Worm (Caenorhabditis elegans) whole organism, L3 larva: Measurements from ENCODE around the gene dhgd-1.

Experiments used
- ZK546.5 ChIP-seq: sonication (generic microtip); optimal IDR thresholded peaks from 2 replicates; lab custom pipeline; 2017; ENCODE audit warnings: missing biosample characterization, missing genetic modification characterization
- ama-1 ChIP-seq: fragments of 150-350 bp; optimal IDR thresholded peaks from 2 replicates; lab custom pipeline; 2018
- ceh-28 ChIP-seq: fragments of 150-350 bp; optimal IDR thresholded peaks from 2 replicates; lab custom pipeline; 2014; ENCODE audit warnings: missing biosample characterization, missing genetic modification reagents, missing genetic modification characterization
- ceh-82 ChIP-seq: fragments of 150-350 bp; optimal IDR thresholded peaks from 2 replicates; lab custom pipeline; 2014; ENCODE audit warnings: missing biosample characterization, missing genetic modification characterization
- ceh-9 ChIP-seq: sonication (generic microtip); optimal IDR thresholded peaks from 2 replicates; lab custom pipeline; 2018; ENCODE audit warnings: missing biosample characterization, missing genetic modification characterization
- daf-12 ChIP-seq: fragments of 150-350 bp; optimal IDR thresholded peaks from 2 replicates; lab custom pipeline; 2014; ENCODE audit warnings: missing biosample characterization, missing genetic modification reagents, missing genetic modification characterization
- egl-27 ChIP-seq: sonication (generic microtip); optimal IDR thresholded peaks from 4 replicates; lab custom pipeline; 2017; ENCODE audit warnings: missing biosample characterization, missing genetic modification reagents, missing genetic modification characterization
- elt-3 ChIP-seq, 3 experiments: fragments of 150-350 bp in 1 of 3; sonication (generic microtip) in 2 of 3; optimal IDR thresholded peaks; 2 replicates in 2 of 3; 4 replicates in 1 of 3; lab custom pipeline; 2014 to 2017; ENCODE audit warnings: missing biosample characterization in 3 of 3, missing genetic modification characterization in 3 of 3
- eor-1 ChIP-seq, 2 experiments: fragments of 150-350 bp; optimal IDR thresholded peaks; 2 replicates each; lab custom pipeline; 2014 to 2018; ENCODE audit warnings: missing biosample characterization in 2 of 2, missing genetic modification characterization in 2 of 2
- fkh-10 ChIP-seq: sonication (generic microtip); optimal IDR thresholded peaks from 2 replicates; lab custom pipeline; 2017; ENCODE audit warnings: missing biosample characterization, missing genetic modification reagents, missing genetic modification characterization
- fkh-2 ChIP-seq: fragments of 150-350 bp; optimal IDR thresholded peaks from 2 replicates; lab custom pipeline; 2014; ENCODE audit warnings: missing biosample characterization, missing genetic modification reagents, missing genetic modification characterization
- hmg-11 ChIP-seq: sonication (generic microtip); optimal IDR thresholded peaks from 2 replicates; lab custom pipeline; 2016; ENCODE audit warnings: missing genetic modification characterization, missing compliant biosample characterization
- jun-1 ChIP-seq: fragments of 150-350 bp; optimal IDR thresholded peaks from 2 replicates; lab custom pipeline; 2014; ENCODE audit warnings: missing biosample characterization, missing genetic modification reagents, missing genetic modification characterization
- lin-15B ChIP-seq: fragments of 150-350 bp; optimal IDR thresholded peaks from 2 replicates; lab custom pipeline; 2014; ENCODE audit warnings: missing biosample characterization, missing genetic modification characterization
- lin-39 ChIP-seq: fragments of 150-350 bp; optimal IDR thresholded peaks from 2 replicates; lab custom pipeline; 2018; ENCODE audit warnings: missing biosample characterization, missing genetic modification reagents, missing genetic modification characterization
- lsy-12 ChIP-seq: sonication (generic microtip); optimal IDR thresholded peaks from 2 replicates; lab custom pipeline; 2016; ENCODE audit warnings: mild to moderate bottlenecking, missing genetic modification characterization, missing compliant biosample characterization
- mdl-1 ChIP-seq: fragments of 150-350 bp; optimal IDR thresholded peaks from 2 replicates; lab custom pipeline; 2014; ENCODE audit warnings: missing biosample characterization, missing genetic modification characterization
- mml-1 ChIP-seq: fragments of 150-350 bp; sonication (generic microtip); optimal IDR thresholded peaks from 3 replicates; lab custom pipeline; 2014; ENCODE audit warnings: missing biosample characterization, missing genetic modification characterization
- nfya-1 ChIP-seq: sonication (generic microtip); optimal IDR thresholded peaks from 2 replicates; lab custom pipeline; 2017; ENCODE audit warnings: missing genetic modification characterization, mild to moderate bottlenecking, missing compliant biosample characterization, antibody characterized with exemption, moderate library complexity; ENCODE audit not compliant: insufficient read depth
- nhr-11 ChIP-seq: fragments of 150-350 bp; optimal IDR thresholded peaks from 2 replicates; lab custom pipeline; 2014; ENCODE audit warnings: missing biosample characterization, missing genetic modification characterization
- nhr-12 ChIP-seq: fragments of 150-350 bp; optimal IDR thresholded peaks from 2 replicates; lab custom pipeline; 2014; ENCODE audit warnings: missing biosample characterization, missing genetic modification characterization
- nhr-25 ChIP-seq: sonication (generic microtip); optimal IDR thresholded peaks from 2 replicates; lab custom pipeline; 2017; ENCODE audit warnings: missing biosample characterization, missing genetic modification characterization
- nhr-28 ChIP-seq: fragments of 150-350 bp; optimal IDR thresholded peaks from 2 replicates; lab custom pipeline; 2014; ENCODE audit warnings: missing biosample characterization, missing genetic modification characterization
- nhr-43 ChIP-seq: sonication (generic microtip); optimal IDR thresholded peaks from 2 replicates; lab custom pipeline; 2016; ENCODE audit warnings: mild to moderate bottlenecking, missing genetic modification characterization, missing compliant biosample characterization; ENCODE audit not compliant: poor library complexity, severe bottlenecking
- nhr-76 ChIP-seq: fragments of 150-350 bp; sonication (generic microtip); optimal IDR thresholded peaks from 5 replicates; lab custom pipeline; 2014; ENCODE audit warnings: missing biosample characterization, missing genetic modification characterization
- pha-4 ChIP-seq: fragments of 150-350 bp; optimal IDR thresholded peaks from 2 replicates; lab custom pipeline; 2014; ENCODE audit warnings: missing biosample characterization, missing genetic modification reagents, missing genetic modification characterization
- pqm-1 ChIP-seq: fragments of 150-350 bp; optimal IDR thresholded peaks from 2 replicates; lab custom pipeline; 2017; ENCODE audit warnings: missing biosample characterization, missing genetic modification characterization, inconsistent platforms
- sea-2 ChIP-seq: fragments of 150-350 bp; sonication (generic microtip); optimal IDR thresholded peaks from 4 replicates; lab custom pipeline; 2014; ENCODE audit warnings: missing biosample characterization, missing genetic modification reagents, missing genetic modification characterization
- snpc-4 ChIP-seq: fragments of 150-350 bp; optimal IDR thresholded peaks from 2 replicates; lab custom pipeline; 2014; ENCODE audit warnings: missing biosample characterization, missing genetic modification characterization
- tbx-2 ChIP-seq: sonication (generic microtip); optimal IDR thresholded peaks from 2 replicates; lab custom pipeline; 2016; ENCODE audit warnings: mild to moderate bottlenecking, missing genetic modification characterization, missing compliant biosample characterization
- unc-39 ChIP-seq: sonication (generic microtip); optimal IDR thresholded peaks from 4 replicates; lab custom pipeline; 2017; ENCODE audit warnings: missing biosample characterization, missing genetic modification characterization
- zag-1 ChIP-seq: fragments of 150-350 bp; optimal IDR thresholded peaks from 2 replicates; lab custom pipeline; 2014; ENCODE audit warnings: missing biosample characterization, missing genetic modification characterization
- ztf-11 ChIP-seq: fragments of 150-350 bp; optimal IDR thresholded peaks from 2 replicates; lab custom pipeline; 2014; ENCODE audit warnings: missing biosample characterization, missing genetic modification characterization

Gene dhgd-1

DNA sequence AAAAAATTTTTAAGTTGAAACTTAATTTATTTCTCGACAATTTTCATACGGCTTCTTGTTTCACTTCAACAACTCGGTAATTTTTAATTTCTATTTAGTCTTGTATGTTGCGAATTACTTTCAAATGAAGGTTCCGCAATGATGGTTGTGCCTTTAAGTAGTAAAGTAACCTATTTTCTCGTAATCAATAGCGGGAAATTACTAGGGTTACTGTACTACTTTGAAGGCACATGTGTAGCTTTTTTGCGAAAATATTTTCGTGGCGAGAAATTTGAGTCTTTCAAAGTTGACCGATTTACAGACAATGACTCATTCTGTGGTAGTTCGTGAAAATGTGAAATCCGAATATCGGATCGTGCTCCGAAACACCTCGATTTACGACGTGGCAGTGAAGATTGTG lies 33.7 kb downstream of the dhgd-1 start, which contains the start of gene B0334.10:
TSS of gene B0334.10 (plus strand) at position 301 of the 400 bp plus-strand sequence.
- TF ChIP-seq nfya-1 (tag; lab: Kevin White, UChicago) (no peak), mdl-1 (tag; lab: Kevin White, UChicago) (no peak), egl-27 (tag; lab: Kevin White, UChicago) (no peak), elt-3 (tag; optimal IDR thresholded peaks at IDR 0.05; lab: Kevin White, UChicago) (no peak), sea-2 (GFP tag; lab: Kevin White, UChicago) (no peak), unc-39 (tag; lab: Kevin White, UChicago) (no peak), jun-1 (tag; lab: Kevin White, UChicago) (no peak), lin-15B (tag; lab: Kevin White, UChicago) (no peak), ceh-28 (tag; lab: Kevin White, UChicago) (no peak), ztf-11 (no peak), ceh-9 (tag; lab: Kevin White, UChicago) (no peak), mml-1 (tag; lab: Kevin White, UChicago) (no peak), pha-4 (tag; lab: Kevin White, UChicago) (no peak), ceh-82 (no peak), zag-1 (tag; lab: Kevin White, UChicago) (no peak), pqm-1 (tag; lab: Kevin White, UChicago) (no peak)
- TF ChIP-seq, all 47 proteins: peak for 0

DNA sequence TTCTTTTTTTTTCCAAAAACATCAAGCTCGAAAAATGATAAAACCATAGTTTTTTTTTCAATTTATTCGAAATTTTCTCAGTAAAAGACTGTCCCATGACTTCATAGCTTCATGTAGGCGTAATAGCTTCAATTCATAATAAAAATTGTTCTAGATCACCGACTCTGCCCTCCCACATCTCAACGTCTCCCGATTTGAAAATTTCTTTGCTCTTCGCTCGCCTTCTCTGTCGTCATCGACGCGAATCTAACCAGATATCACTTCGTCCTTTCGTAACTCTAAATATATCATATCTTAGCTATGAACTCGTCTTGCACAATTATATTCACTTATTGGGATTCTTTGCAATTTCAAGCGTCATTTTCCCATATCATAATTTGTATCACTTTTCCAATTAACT lies 37.1 kb downstream of the dhgd-1 start, which contains the start of gene srh-44:
TSS of gene srh-44 (plus strand) at position 301 of the 400 bp plus-strand sequence.
- TF ChIP-seq nhr-12 (tag; lab: Kevin White, UChicago) (no peak), snpc-4 (no peak), nhr-43 (no peak), ama-1 (no peak), hmg-11 (tag; lab: Kevin White, UChicago) (no peak), nhr-76 (tag; lab: Kevin White, UChicago) (no peak), nhr-11 (tag; lab: Kevin White, UChicago) (no peak), lin-39 (tag; lab: Kevin White, UChicago) (no peak), nhr-25 (tag; lab: Kevin White, UChicago) (no peak), lsy-12 (tag; lab: Kevin White, UChicago) (no peak), fkh-10 (GFP tag; lab: Kevin White, UChicago) (no peak), zag-1 (tag; lab: Kevin White, UChicago) (no peak), nhr-28 (tag; lab: Kevin White, UChicago) (no peak), eor-1 (tag; optimal IDR thresholded peaks at IDR 0.05; lab: Kevin White, UChicago) (no peak), pqm-1 (tag; lab: Kevin White, UChicago) (no peak), ceh-28 (tag; lab: Kevin White, UChicago) (no peak), ceh-9 (tag; lab: Kevin White, UChicago) (no peak), sea-2 (GFP tag; lab: Kevin White, UChicago) (no peak), daf-12 (no peak), pha-4 (tag; lab: Kevin White, UChicago) (no peak)
- TF ChIP-seq, all 47 proteins: peak for 0

DNA sequence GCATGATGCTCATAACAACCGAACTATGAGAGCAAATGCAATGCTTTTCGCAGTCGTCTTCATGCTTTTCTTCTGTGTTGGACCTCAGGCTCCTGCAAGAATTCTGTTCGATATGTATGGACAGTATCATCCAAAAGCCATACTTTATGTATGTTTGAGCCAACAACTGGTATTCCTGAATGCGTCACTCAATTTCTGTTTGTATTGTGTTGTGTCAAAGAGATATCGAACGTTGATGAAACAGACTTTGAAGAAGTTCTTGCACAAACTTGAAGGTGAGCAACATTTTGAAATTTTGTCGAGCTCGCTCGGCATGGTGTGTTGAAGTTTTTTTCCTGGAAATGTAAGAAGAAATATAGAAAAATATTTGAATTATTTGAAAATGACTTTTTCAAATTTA lies 39.0 kb downstream of the dhgd-1 start:
- no peak for TF ChIP-seq jun-1 (tag; lab: Kevin White, UChicago)
- no peak for TF ChIP-seq ama-1
- no peak for TF ChIP-seq fkh-2 (tag; lab: Kevin White, UChicago)
- no peak for TF ChIP-seq nhr-11 (tag; lab: Kevin White, UChicago)
- TF ChIP-seq, all 47 proteins: peak for 0

DNA sequence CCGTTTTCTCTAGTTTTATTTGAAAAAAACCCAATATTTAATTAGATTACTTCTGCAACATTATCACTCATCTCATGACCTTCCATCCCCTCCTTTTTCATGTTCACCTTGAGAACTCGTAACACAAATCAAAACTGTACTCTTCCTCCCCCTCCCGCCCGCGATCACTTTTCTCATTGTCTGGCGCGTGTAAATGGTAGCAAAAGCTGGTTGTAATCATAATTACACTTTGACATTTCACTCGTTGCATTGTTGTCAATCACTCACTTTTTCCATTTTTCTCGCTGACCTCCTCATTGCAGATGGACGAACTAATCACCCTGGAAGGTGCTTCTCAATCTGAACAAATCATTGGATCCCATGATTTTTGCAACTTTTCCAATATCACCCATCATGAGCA lies 41.5 kb downstream of the dhgd-1 start, which contains the start of gene npr-41:
TSS of gene npr-41 (plus strand) at position 301 of the 400 bp plus-strand sequence.
- TF ChIP-seq pha-4 (tag; lab: Kevin White, UChicago) = no peak
- no peak for TF ChIP-seq tbx-2
- TF ChIP-seq lin-15B (tag; lab: Kevin White, UChicago) = no peak
- TF ChIP-seq lsy-12 (tag; lab: Kevin White, UChicago) = no peak
- peak; percentile 69 for TF ChIP-seq nhr-25 (tag; lab: Kevin White, UChicago)

DNA sequence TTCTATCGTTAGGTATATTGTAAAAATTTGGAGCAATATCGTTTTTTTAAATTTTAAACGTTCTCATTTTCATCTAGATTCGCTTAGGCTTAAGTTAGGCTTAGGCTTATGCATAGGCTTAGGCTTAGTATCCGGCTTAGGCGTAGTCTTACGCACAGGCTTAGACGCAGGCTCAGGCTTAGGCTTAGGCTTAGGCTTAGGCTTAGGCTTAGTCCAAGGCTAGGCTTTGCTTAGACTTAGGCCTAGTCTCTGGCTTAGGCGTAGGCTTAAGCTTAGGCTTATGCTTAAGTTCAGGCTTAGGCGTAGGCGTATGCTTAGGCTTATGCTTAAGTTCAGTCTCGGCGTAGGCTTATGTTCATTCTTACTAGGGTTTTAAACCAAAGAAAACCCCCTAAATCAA lies 48.1 kb downstream of the dhgd-1 start:
- no peak for TF ChIP-seq tbx-2
- TF ChIP-seq ZK546.5 (tag; lab: Kevin White, UChicago) = no peak
